Worm (Caenorhabditis elegans) whole organism, L2 larva: ENCODE measurements around the gene srx-45.

Experiments used
- C34F6.9 ChIP-seq: fragments of 150-350 bp; optimal IDR thresholded peaks from 2 replicates; lab custom pipeline; 2014; ENCODE audit warnings: missing biosample characterization, missing genetic modification characterization
- F13H6.1 ChIP-seq: sonication (generic microtip); optimal IDR thresholded peaks from 2 replicates; lab custom pipeline; 2016; ENCODE audit warnings: missing genetic modification characterization, missing compliant biosample characterization
- R02D3.7 ChIP-seq: fragments of 150-350 bp; optimal IDR thresholded peaks from 2 replicates; lab custom pipeline; 2014; ENCODE audit warnings: missing biosample characterization, missing genetic modification characterization
- Y55F3AM.14 ChIP-seq: fragments of 200-800 bp; sonication (Bioruptor generic); optimal IDR thresholded peaks from 2 replicates; lab custom pipeline; 2018; ENCODE audit warnings: mild to moderate bottlenecking, missing genetic modification characterization, missing compliant biosample characterization
- aly-2 ChIP-seq: fragments of 150-350 bp; optimal IDR thresholded peaks from 2 replicates; lab custom pipeline; 2014; ENCODE audit warnings: missing biosample characterization, missing genetic modification characterization
- ama-1 ChIP-seq: fragments of 150-350 bp; optimal IDR thresholded peaks from 2 replicates; lab custom pipeline; 2018; ENCODE audit warnings: inconsistent platforms
- blmp-1 ChIP-seq: sonication (generic microtip); optimal IDR thresholded peaks from 2 replicates; lab custom pipeline; 2017; ENCODE audit warnings: missing genetic modification characterization, mild to moderate bottlenecking, missing compliant biosample characterization, antibody characterized with exemption, moderate library complexity; ENCODE audit not compliant: insufficient read depth
- ceh-16 ChIP-seq: fragments of 150-350 bp; optimal IDR thresholded peaks from 2 replicates; lab custom pipeline; 2014; ENCODE audit warnings: missing biosample characterization, missing genetic modification characterization
- ceh-82 ChIP-seq: fragments of 150-350 bp; optimal IDR thresholded peaks from 2 replicates; lab custom pipeline; 2014; ENCODE audit warnings: missing biosample characterization, missing genetic modification characterization
- crh-2 ChIP-seq: sonication (generic microtip); optimal IDR thresholded peaks from 2 replicates; lab custom pipeline; 2017; ENCODE audit warnings: missing biosample characterization, missing genetic modification characterization
- dmd-4 ChIP-seq: sonication (generic microtip); optimal IDR thresholded peaks from 2 replicates; lab custom pipeline; 2017; ENCODE audit warnings: missing biosample characterization, missing genetic modification characterization
- egl-27 ChIP-seq: sonication (generic microtip); optimal IDR thresholded peaks from 3 replicates; lab custom pipeline; 2017; ENCODE audit warnings: missing biosample characterization, missing genetic modification reagents, missing genetic modification characterization
- fos-1 ChIP-seq: fragments of 150-350 bp; optimal IDR thresholded peaks from 2 replicates; lab custom pipeline; 2014; ENCODE audit warnings: missing biosample characterization, missing genetic modification characterization
- gmeb-1 ChIP-seq: fragments of 150-350 bp; optimal IDR thresholded peaks from 2 replicates; lab custom pipeline; 2014; ENCODE audit warnings: missing biosample characterization, missing genetic modification characterization
- lin-13 ChIP-seq: fragments of 150-350 bp; optimal IDR thresholded peaks from 2 replicates; lab custom pipeline; 2014; ENCODE audit warnings: missing biosample characterization, missing genetic modification reagents, missing genetic modification characterization
- lin-39 ChIP-seq: fragments of 150-350 bp; optimal IDR thresholded peaks from 2 replicates; lab custom pipeline; 2014; ENCODE audit warnings: missing biosample characterization, missing genetic modification reagents, missing genetic modification characterization
- mab-5 ChIP-seq: fragments of 150-350 bp; optimal IDR thresholded peaks from 2 replicates; lab custom pipeline; 2014; ENCODE audit warnings: missing biosample characterization, missing genetic modification characterization
- mbf-1 ChIP-seq: sonication (generic microtip); optimal IDR thresholded peaks from 2 replicates; lab custom pipeline; 2017; ENCODE audit warnings: missing biosample characterization, missing genetic modification characterization
- mdl-1 ChIP-seq, 2 experiments: fragments of 150-350 bp in 1 of 2; sonication (generic microtip) in 1 of 2; optimal IDR thresholded peaks; 2 replicates each; lab custom pipeline; 2017; ENCODE audit warnings: missing biosample characterization in 2 of 2, missing genetic modification characterization in 2 of 2
- nhr-10 ChIP-seq: sonication (generic microtip); optimal IDR thresholded peaks from 2 replicates; lab custom pipeline; 2017; ENCODE audit warnings: missing biosample characterization, missing genetic modification characterization
- nhr-11 ChIP-seq: fragments of 150-350 bp; optimal IDR thresholded peaks from 2 replicates; lab custom pipeline; 2014; ENCODE audit warnings: missing biosample characterization, missing genetic modification characterization
- nhr-12 ChIP-seq: fragments of 150-350 bp; optimal IDR thresholded peaks from 2 replicates; lab custom pipeline; 2014; ENCODE audit warnings: missing biosample characterization, missing genetic modification characterization
- nhr-129 ChIP-seq: fragments of 150-350 bp; optimal IDR thresholded peaks from 2 replicates; lab custom pipeline; 2014; ENCODE audit warnings: missing biosample characterization, missing genetic modification characterization
- nhr-21 ChIP-seq: fragments of 150-350 bp; optimal IDR thresholded peaks from 2 replicates; lab custom pipeline; 2014; ENCODE audit warnings: missing biosample characterization, missing genetic modification characterization
- nhr-23 ChIP-seq: fragments of 150-350 bp; optimal IDR thresholded peaks from 2 replicates; lab custom pipeline; 2014; ENCODE audit warnings: missing biosample characterization, missing genetic modification reagents, missing genetic modification characterization
- nhr-237 ChIP-seq: fragments of 150-350 bp; optimal IDR thresholded peaks from 2 replicates; lab custom pipeline; 2014; ENCODE audit warnings: missing biosample characterization, missing genetic modification characterization
- nhr-25 ChIP-seq: fragments of 150-350 bp; sonication (generic microtip); optimal IDR thresholded peaks from 3 replicates; lab custom pipeline; 2014; ENCODE audit warnings: missing biosample characterization, missing genetic modification characterization
- peb-1 ChIP-seq: fragments of 150-350 bp; optimal IDR thresholded peaks from 2 replicates; lab custom pipeline; 2014; ENCODE audit warnings: missing biosample characterization, missing genetic modification characterization
- sem-4 ChIP-seq: fragments of 150-350 bp; optimal IDR thresholded peaks from 2 replicates; lab custom pipeline; 2014; ENCODE audit warnings: missing biosample characterization, missing genetic modification reagents, missing genetic modification characterization
- skn-1 ChIP-seq: sonication (generic microtip); optimal IDR thresholded peaks from 2 replicates; lab custom pipeline; 2017; ENCODE audit warnings: missing biosample characterization, missing genetic modification characterization
- sma-3 ChIP-seq: sonication (generic microtip); optimal IDR thresholded peaks from 2 replicates; lab custom pipeline; 2016; ENCODE audit warnings: missing genetic modification reagents, missing genetic modification characterization, missing compliant biosample characterization
- snpc-4 ChIP-seq: fragments of 150-350 bp; optimal IDR thresholded peaks from 2 replicates; lab custom pipeline; 2014; ENCODE audit warnings: missing biosample characterization, missing genetic modification characterization
- unc-39 ChIP-seq: fragments of 150-350 bp; optimal IDR thresholded peaks from 2 replicates; lab custom pipeline; 2014; ENCODE audit warnings: missing biosample characterization, missing genetic modification characterization
- unc-55 ChIP-seq: fragments of 150-350 bp; sonication (generic microtip); optimal IDR thresholded peaks from 3 replicates; lab custom pipeline; 2014; ENCODE audit warnings: missing biosample characterization, missing genetic modification reagents, missing genetic modification characterization
- unc-62 ChIP-seq: fragments of 150-350 bp; optimal IDR thresholded peaks from 2 replicates; lab custom pipeline; 2014; ENCODE audit warnings: missing biosample characterization, missing genetic modification reagents, missing genetic modification characterization
- ztf-1 ChIP-seq: fragments of 200-800 bp; sonication (Bioruptor generic); conservative IDR thresholded peaks from 2 replicates; pipeline ENCODE4 v1.3.6; 2022; ENCODE audit warnings: missing genetic modification characterization, missing compliant biosample characterization
- ztf-11 ChIP-seq: sonication (generic microtip); optimal IDR thresholded peaks from 2 replicates; lab custom pipeline; 2017; ENCODE audit warnings: missing biosample characterization, missing genetic modification characterization
- ztf-4 ChIP-seq: fragments of 150-350 bp; optimal IDR thresholded peaks from 2 replicates; lab custom pipeline; 2014; ENCODE audit warnings: missing biosample characterization, missing genetic modification characterization

The srx-45 gene

DNA sequence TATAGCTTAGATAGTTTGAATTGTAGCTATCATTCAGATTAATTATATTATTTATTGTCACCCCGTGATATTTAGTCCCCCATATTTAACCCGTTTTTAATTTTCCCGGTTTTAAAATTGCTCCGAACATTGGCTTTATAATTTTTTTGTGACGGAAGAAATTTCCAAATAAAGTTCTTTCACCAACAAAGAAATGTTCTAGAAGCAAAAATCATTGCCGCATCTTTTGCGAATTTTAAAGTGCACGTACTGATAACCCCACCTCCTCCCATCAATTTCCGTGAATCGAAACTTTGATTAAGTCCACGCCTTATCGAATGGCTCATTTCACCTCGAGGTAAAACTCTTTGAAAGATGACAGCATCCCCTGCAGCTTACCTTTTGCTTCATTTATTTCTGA is 18.2 kb upstream of the srx-45 start, which contains the start of gene C40H1.7:
C40H1.7 (plus strand) TSS at position 301 of the 400 bp plus-strand sequence.
- TF ChIP-seq aly-2 (tag; lab: Kevin White, UChicago) (no peak), unc-62 (GFP tag; lab: Kevin White, UChicago) (no peak), mdl-1 (tag; optimal IDR thresholded peaks at IDR 0.05; lab: Kevin White, UChicago) (no peak), ztf-11 (tag; lab: Kevin White, UChicago) (no peak), Y55F3AM.14 (GFP tag; lab: Kevin White, UChicago) (no peak)

DNA sequence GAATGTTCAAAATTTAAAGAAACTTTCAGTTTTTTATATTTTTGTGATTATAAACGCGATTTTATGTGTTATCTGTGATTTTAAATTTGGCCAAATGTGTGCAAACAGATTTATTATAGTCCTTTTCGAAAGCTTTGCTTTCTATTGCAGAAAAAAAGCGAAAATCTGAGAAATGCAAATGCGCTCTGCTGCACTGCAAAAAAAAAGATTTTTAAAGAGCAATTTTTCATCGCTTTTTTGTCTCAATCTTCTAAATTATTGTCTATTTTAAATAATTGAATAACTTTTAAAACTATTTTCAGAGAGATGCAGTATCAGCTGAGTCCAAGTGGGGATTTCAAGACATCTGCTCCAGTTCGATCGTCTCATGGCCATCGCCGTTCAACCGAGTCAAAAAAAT is 15.5 kb upstream of the srx-45 start, which contains the start of gene cpb-1:
cpb-1 (plus strand) TSS at position 301 of the 400 bp plus-strand sequence.
- TF ChIP-seq mbf-1 (tag; lab: Kevin White, UChicago) (no peak), nhr-25 (tag; lab: Kevin White, UChicago) (no peak), egl-27 (tag; lab: Kevin White, UChicago) (no peak), snpc-4 (tag; lab: Kevin White, UChicago) (no peak), nhr-237 (tag; lab: Kevin White, UChicago) (no peak), F13H6.1 (no peak), sem-4 (no peak), lin-39 (no peak), Y55F3AM.14 (GFP tag; lab: Kevin White, UChicago) (no peak), unc-55 (GFP tag; lab: Kevin White, UChicago) (no peak), ztf-1 (GFP tag; lab: Robert Waterston, UW) (no peak), fos-1 (tag; lab: Kevin White, UChicago) (no peak), unc-62 (GFP tag; lab: Kevin White, UChicago) (no peak), skn-1 (tag; lab: Kevin White, UChicago) (no peak), nhr-11 (no peak), mab-5 (tag; lab: Kevin White, UChicago) (no peak), mdl-1 (tag; optimal IDR thresholded peaks at IDR 0.05; lab: Kevin White, UChicago) (no peak), gmeb-1 (no peak), nhr-23 (tag; lab: Kevin White, UChicago) (no peak)

DNA sequence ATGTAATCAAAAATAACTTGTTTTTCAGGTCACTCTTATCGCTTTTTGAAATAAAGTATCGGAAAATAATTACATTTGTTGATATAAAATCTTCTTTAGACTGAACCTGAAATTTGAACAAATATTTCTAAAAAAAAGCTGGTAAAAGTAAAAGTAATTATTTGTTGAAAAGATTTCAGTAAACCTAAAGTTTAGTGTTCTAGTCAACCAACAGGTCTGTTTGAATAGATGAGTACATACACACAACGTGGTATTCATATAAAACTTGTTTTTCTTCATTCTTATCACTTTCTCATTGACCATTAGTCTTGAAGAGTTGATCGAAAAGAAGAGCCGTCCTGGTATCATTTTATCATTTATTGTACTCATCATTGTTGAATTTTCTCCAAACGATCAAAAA is 13.1 kb upstream of the srx-45 start, which contains the start of gene C40H1.9:
C40H1.9 (plus strand) TSS at position 301 of the 400 bp plus-strand sequence.
- TF ChIP-seq lin-13 (GFP tag; lab: Kevin White, UChicago): no peak
- no peak for TF ChIP-seq F13H6.1
- TF ChIP-seq C34F6.9 (tag; lab: Kevin White, UChicago): no peak
- TF ChIP-seq nhr-21 (tag; lab: Kevin White, UChicago): no peak
- no peak for TF ChIP-seq ceh-82 (tag; lab: Kevin White, UChicago)
- no peak for TF ChIP-seq nhr-12 (tag; lab: Kevin White, UChicago)
- TF ChIP-seq sma-3: no peak
- TF ChIP-seq nhr-25 (tag; lab: Kevin White, UChicago): no peak

DNA sequence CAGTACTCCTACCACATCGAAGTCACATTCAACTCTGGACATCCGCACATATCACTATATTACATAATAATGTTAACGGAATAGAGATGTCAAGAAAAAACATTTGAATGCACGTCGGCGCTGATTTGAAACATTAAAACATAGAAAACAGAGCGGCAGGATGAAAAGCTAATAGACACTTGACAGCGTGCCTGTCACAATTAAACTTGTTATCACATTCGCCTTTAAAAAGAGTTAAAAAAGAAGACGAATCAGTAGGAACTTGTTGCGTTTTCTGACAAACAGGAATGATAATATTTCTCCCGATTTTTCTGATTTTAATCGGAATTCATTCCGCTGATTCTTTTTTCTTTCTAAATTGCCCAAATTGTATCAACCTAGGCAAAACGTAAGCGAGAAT is 11.1 kb upstream of the srx-45 start:
- no peak for TF ChIP-seq ama-1 (lab: Kevin White, UChicago)
- TF ChIP-seq nhr-23 (tag; lab: Kevin White, UChicago): no peak
- TF ChIP-seq dmd-4 (tag; lab: Kevin White, UChicago): no peak
- TF ChIP-seq C34F6.9 (tag; lab: Kevin White, UChicago): no peak
- TF ChIP-seq R02D3.7: no peak
- TF ChIP-seq ztf-11 (tag; lab: Kevin White, UChicago): no peak
- no peak for TF ChIP-seq aly-2 (tag; lab: Kevin White, UChicago)
- no peak for TF ChIP-seq blmp-1 (tag; lab: Kevin White, UChicago)
- no peak for TF ChIP-seq gmeb-1
- no peak for TF ChIP-seq ceh-16 (tag; lab: Kevin White, UChicago)
- TF ChIP-seq peb-1 (tag; lab: Kevin White, UChicago): no peak
- no peak for TF ChIP-seq unc-62 (GFP tag; lab: Kevin White, UChicago)
- no peak for TF ChIP-seq ztf-4 (tag; lab: Kevin White, UChicago)
- TF ChIP-seq fos-1 (tag; lab: Kevin White, UChicago): no peak
- no peak for TF ChIP-seq ztf-1 (GFP tag; lab: Robert Waterston, UW)
- no peak for TF ChIP-seq crh-2 (tag; lab: Kevin White, UChicago)
- TF ChIP-seq nhr-11: no peak
- no peak for TF ChIP-seq nhr-21 (tag; lab: Kevin White, UChicago)

DNA sequence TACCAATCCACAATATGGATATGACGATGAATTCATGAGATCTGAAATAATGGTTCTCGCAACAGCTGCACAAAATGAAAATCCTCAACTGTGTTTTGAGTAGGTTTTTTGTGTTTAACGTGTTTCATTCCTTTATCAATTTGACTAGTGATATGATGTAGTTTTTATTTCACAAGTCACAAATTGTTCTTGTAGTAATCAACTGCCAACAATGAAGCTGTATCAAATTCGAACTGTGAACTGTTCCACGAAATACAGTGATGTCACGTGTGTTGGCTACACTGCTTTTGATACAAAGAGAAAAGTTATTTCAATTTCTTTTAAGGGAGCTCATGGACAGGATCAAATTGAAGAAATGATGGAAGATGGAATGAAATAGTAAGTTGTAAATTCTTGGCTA is 8.7 kb upstream of the srx-45 start:
- no peak for TF ChIP-seq nhr-10 (tag; lab: Kevin White, UChicago)
- TF ChIP-seq C34F6.9 (tag; lab: Kevin White, UChicago): no peak
- TF ChIP-seq mdl-1 (tag; optimal IDR thresholded peaks at IDR 0.05; lab: Kevin White, UChicago): no peak
- no peak for TF ChIP-seq unc-39 (tag; lab: Kevin White, UChicago)
- no peak for TF ChIP-seq nhr-129
